Worm (Caenorhabditis elegans): ENCODE data around the gene C28A5.2.

The C28A5.2 gene

DNA sequence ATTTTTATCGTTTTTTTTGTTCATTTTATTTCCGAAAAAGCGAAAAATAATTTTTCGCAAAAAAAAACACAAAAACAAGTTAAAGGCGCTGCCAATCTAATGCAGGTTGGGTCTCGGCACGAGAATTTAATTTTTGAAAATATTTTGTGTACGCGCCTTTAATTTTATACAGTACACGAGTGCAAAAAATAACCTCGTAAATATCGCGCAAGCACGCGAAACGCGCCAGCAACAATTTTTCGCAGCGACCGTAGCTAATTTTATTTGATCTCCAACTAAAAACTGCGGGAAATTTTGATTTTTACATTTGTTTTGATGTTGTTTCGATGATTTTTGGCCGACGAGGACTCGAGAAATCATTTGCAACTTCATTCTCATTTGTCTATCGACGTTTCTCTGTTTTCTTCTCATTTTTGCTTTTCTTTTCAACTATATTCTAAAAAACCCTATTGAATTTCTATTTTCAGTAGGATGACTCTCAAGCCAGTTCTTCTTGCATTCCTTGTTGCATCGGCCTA lies 49.6 kb upstream of the C28A5.2 start, which contains the start of gene cpg-1 (continued):
- TF ChIP-seq pha-4 (tag; optimal IDR thresholded peaks at IDR 0.05) (no peak), hlh-26 (GFP tag; conservative IDR thresholded peaks at IDR 0.05) (no peak), Y95B8A.8 (GFP tag; IDR thresholded peaks at IDR 0.05) (peak; percentile 98), snpc-1.1 (tag; optimal IDR thresholded peaks at IDR 0.05; ENCODE audit: insufficient read depth) (peak; percentile 84), tbp1 (GFP tag; optimal IDR thresholded peaks at IDR 0.05) (peak; percentile 78), lin-26 (GFP tag; IDR thresholded peaks at IDR 0.05) (peak; percentile 75), nfyb-1 (GFP tag; IDR thresholded peaks at IDR 0.05) (peak; percentile 75), mes-4 (tag; optimal IDR thresholded peaks at IDR 0.05) (peak; percentile 29), F49E8.2 (tag; optimal IDR thresholded peaks at IDR 0.05; ENCODE audit: insufficient read depth) (peak; percentile 98), ztf-22 (GFP tag; optimal IDR thresholded peaks at IDR 0.05) (no peak), somi-1 (GFP tag; optimal IDR thresholded peaks at IDR 0.05) (no peak), F22D6.2 (tag; optimal IDR thresholded peaks at IDR 0.05) (no peak), attf-5 (GFP tag; optimal IDR thresholded peaks at IDR 0.05) (peak; percentile 14), ekl-4 (GFP tag; IDR thresholded peaks at IDR 0.05) (peak; percentile 96), ccch-3 (GFP tag; optimal IDR thresholded peaks at IDR 0.05) (no peak), lin-40 (tag; optimal IDR thresholded peaks at IDR 0.05) (no peak), die-1 (tag; optimal IDR thresholded peaks at IDR 0.05) (peak; percentile 20), cebp-2 (GFP tag; IDR thresholded peaks at IDR 0.05) (no peak), efl-1 (GFP tag; optimal IDR thresholded peaks at IDR 0.05) (peak; percentile 99), K12H6.12 (tag; optimal IDR thresholded peaks at IDR 0.05) (no peak), ztf-18 (tag; optimal IDR thresholded peaks at IDR 0.05) (peak; percentile 100), F39B2.1 (GFP tag; IDR thresholded peaks at IDR 0.05) (no peak), snpc-3.4 (tag; optimal IDR thresholded peaks at IDR 0.05) (peak; percentile 97), attf-3 (GFP tag; conservative IDR thresholded peaks at IDR 0.05) (peak; percentile 74), chd-7 (tag; optimal IDR thresholded peaks at IDR 0.05) (no peak), egl-44 (GFP tag; IDR thresholded peaks at IDR 0.05) (no peak), him-1 (tag; optimal IDR thresholded peaks at IDR 0.05) (peak; percentile 98), bed-2 (GFP tag; IDR thresholded peaks at IDR 0.05) (peak; percentile 70; the same call in 1 of the 2 replicates), cebp-1 (GFP tag; IDR thresholded peaks at IDR 0.05) (no peak), cebp-1 (tag; optimal IDR thresholded peaks at IDR 0.05) (no peak), mxl-1 (tag; optimal IDR thresholded peaks at IDR 0.05) (no peak), nhr-90 (tag; optimal IDR thresholded peaks at IDR 0.05) (no peak), hlh-12 (tag; optimal IDR thresholded peaks at IDR 0.05) (no peak), Y53F4B.3 (GFP tag; IDR thresholded peaks at IDR 0.05) (peak; percentile 80), gei-17 (GFP tag; optimal IDR thresholded peaks at IDR 0.05) (no peak), ceh-79 (tag; optimal IDR thresholded peaks at IDR 0.05) (no peak), B0261.1 (tag; optimal IDR thresholded peaks at IDR 0.05) (peak; percentile 21), madf-10 (tag; optimal IDR thresholded peaks at IDR 0.05) (no peak), Y67H2A.10 (GFP tag; conservative IDR thresholded peaks at IDR 0.05) (peak; percentile 81)

DNA sequence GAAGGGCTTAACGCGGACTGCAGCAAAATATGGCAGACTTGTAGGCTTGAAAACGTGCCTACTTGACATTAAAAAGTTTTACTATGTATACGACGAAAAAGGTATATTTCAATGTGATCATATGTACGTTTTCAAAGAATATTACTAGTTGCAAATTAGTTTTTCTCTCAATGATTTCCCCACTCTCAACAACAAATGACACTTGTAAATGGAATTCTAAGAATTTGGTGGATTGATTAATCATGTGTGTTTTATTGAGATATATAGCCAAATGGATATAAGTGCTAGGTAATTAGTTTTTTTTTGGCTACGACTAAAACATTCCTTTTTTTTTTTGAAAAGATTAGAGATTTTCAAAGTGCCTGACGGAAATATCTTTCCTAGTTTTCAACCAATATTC lies 47.9 kb upstream of the C28A5.2 start:
- no peak for TF ChIP-seq let-607 (tag; optimal IDR thresholded peaks at IDR 0.05)
